Worm (Caenorhabditis elegans) whole organism, L4/young adult: ENCODE data around the gene C27D8.3.
"Not testable (repeated sequence)": the region's sequence is repeated elsewhere in the genome, so short reads cannot be mapped to it uniquely, and the experiment has no call there.

Source experiments
- W03F9.2 ChIP-seq: fragments of 150-350 bp; optimal IDR thresholded peaks from 2 replicates; lab custom pipeline; 2014; ENCODE audit warnings: missing biosample characterization, missing genetic modification characterization
- dao-5 ChIP-seq: sonication (generic microtip); optimal IDR thresholded peaks from 2 replicates; lab custom pipeline; 2016; ENCODE audit warnings: missing genotype, missing genetic modification characterization, moderate library complexity, missing compliant biosample characterization
- him-1 ChIP-seq: sonication (generic microtip); optimal IDR thresholded peaks from 2 replicates; lab custom pipeline; 2016; ENCODE audit warnings: missing genotype, missing genetic modification reagents, missing genetic modification characterization, missing compliant biosample characterization

C27D8.3 gene

ce11 chrIV:12717531-12717930 is 6.0 kb upstream of the C27D8.3 start, which contains the start of gene C27D8.1:
Gene C27D8.1 (plus strand): TSS chrIV:12717831.
- no peak for TF ChIP-seq W03F9.2 (tag; lab: Kevin White, UChicago)

- TF ChIP-seq dao-5 (tag; lab: Kevin White, UChicago) (no peak), W03F9.2 (tag; lab: Kevin White, UChicago) (no peak), him-1 (no peak)
Observed at ce11 chrIV:12715947-12716382, 4.4 kb upstream of the C27D8.3 start.

ce11 chrIV:12710996-12711395 is 548 bp downstream of the C27D8.3 start, which contains the start of gene C27D8.2:
Gene C27D8.2 (plus strand): TSS chrIV:12711217.
- no peak for TF ChIP-seq dao-5 (tag; lab: Kevin White, UChicago)

ce11 chrIV:12703811-12704210 is 7.7 kb downstream of the C27D8.3 start, which contains the start of gene C27D8.4:
Gene C27D8.4 (plus strand): TSS chrIV:12704111.
- TF ChIP-seq him-1 (no peak), dao-5 (tag; lab: Kevin White, UChicago) (no peak), W03F9.2 (tag; lab: Kevin White, UChicago) (no peak)

- no peak for TF ChIP-seq dao-5 (tag; lab: Kevin White, UChicago)
- TF ChIP-seq W03F9.2 (tag; lab: Kevin White, UChicago), result no peak
- no peak for TF ChIP-seq him-1
Observed at ce11 chrIV:12700944-12701343, 10.6 kb downstream of the C27D8.3 start.

ce11 chrIV:12700204-12700603 is 11.3 kb downstream of the C27D8.3 start:
- TF ChIP-seq W03F9.2 (tag; lab: Kevin White, UChicago) (no peak), dao-5 (tag; lab: Kevin White, UChicago) (no peak), him-1 (no peak)

- TF ChIP-seq dao-5 (tag; lab: Kevin White, UChicago) (no peak), him-1 (no peak), W03F9.2 (tag; lab: Kevin White, UChicago) (no peak)
Observed at ce11 chrIV:12698880-12699279, 12.7 kb downstream of the C27D8.3 start.

ce11 chrIV:12689709-12690142 is 21.8 kb downstream of the C27D8.3 start:
- TF ChIP-seq W03F9.2 (tag; lab: Kevin White, UChicago), result no peak
- no peak for TF ChIP-seq him-1
- no peak for TF ChIP-seq dao-5 (tag; lab: Kevin White, UChicago)

- TF ChIP-seq him-1 (no peak), dao-5 (tag; lab: Kevin White, UChicago) (no peak), W03F9.2 (tag; lab: Kevin White, UChicago) (no peak)
Observed at ce11 chrIV:12689292-12689691, 22.3 kb downstream of the C27D8.3 start.

ce11 chrIV:12688370-12688769 is 23.2 kb downstream of the C27D8.3 start, which contains the start of gene T23B5.3:
Gene T23B5.3 (plus strand): TSS chrIV:12688670.
- TF ChIP-seq W03F9.2 (tag; lab: Kevin White, UChicago) (no peak), him-1 (no peak), dao-5 (tag; lab: Kevin White, UChicago) (no peak)

ce11 chrIV:12685827-12686226 is 25.7 kb downstream of the C27D8.3 start:
- TF ChIP-seq dao-5 (tag; lab: Kevin White, UChicago) (no peak), W03F9.2 (tag; lab: Kevin White, UChicago) (no peak), him-1 (no peak)

- TF ChIP-seq him-1 (no peak), W03F9.2 (tag; lab: Kevin White, UChicago) (no peak), dao-5 (tag; lab: Kevin White, UChicago) (no peak)
Observed at ce11 chrIV:12684826-12685594, 26.5 kb downstream of the C27D8.3 start.

ce11 chrIV:12684341-12684740 is 27.2 kb downstream of the C27D8.3 start, which contains the start of gene prmt-9:
Gene prmt-9 (minus strand): TSS chrIV:12684378.
- TF ChIP-seq dao-5 (tag; lab: Kevin White, UChicago) (no peak), W03F9.2 (tag; lab: Kevin White, UChicago) (no peak), him-1 (no peak)

- not testable (repeated sequence) for TF ChIP-seq dao-5 (tag; lab: Kevin White, UChicago); W03F9.2 (tag; lab: Kevin White, UChicago); him-1
Observed at ce11 chrIV:12677137-12677536, 34.4 kb downstream of the C27D8.3 start, which contains the start of gene T23B5.6. Gene T23B5.6 (minus strand): TSS chrIV:12677237.
